Worm (Caenorhabditis elegans): Measurements from ENCODE around the gene arrd-2.
A peak's percentile ranks its signal among the peaks of the same experiment; 100 is the strongest.

arrd-2 gene

DNA sequence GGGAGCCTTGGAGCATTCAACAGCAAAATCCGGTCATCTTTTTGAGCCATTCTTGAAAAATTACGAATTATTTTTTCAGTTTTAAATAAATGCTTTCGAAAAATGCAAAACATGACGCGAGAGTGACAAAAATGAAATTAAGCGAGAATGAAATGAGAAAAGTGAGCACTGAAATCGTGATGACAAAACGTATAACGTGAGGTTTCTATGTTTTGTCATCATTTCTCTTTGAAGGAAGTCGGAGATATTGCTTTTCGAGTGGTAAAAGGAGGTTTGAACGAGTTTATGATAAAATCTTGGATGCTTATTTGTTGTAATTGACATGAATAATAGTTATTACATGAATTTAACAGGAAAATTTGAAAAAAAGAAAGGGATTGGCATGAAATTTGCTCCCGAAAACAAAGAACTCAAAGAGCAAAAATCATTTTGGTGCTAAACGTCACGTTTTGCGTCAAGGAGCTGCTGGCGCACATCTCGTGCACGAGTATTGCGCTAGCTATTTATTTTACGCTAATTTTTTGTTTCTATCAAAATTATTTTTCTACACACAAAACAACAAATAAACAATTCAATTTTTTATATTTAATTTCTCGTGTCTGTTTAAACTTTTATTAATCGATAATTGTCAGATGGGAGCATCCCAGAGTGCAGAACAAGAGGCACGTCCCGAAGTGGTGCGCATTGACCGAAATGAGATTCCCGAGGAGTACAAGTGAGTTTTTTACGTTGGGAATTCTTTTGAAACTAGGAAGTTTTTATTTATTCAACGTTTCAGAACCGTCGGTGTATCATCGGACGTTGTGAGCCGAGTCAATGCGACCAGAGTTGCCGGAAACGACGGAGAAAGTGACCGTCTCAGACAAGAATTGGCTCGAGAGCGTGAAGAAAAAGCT, 9.1 kb downstream of the arrd-2 start, which contains the start of the genes gss-1 and chch-3 (continued):
- TF ChIP-seq ztf-11 (tag; optimal IDR thresholded peaks at IDR 0.05) (no peak), nhr-12 (tag; optimal IDR thresholded peaks at IDR 0.05) (no peak), skn-1 (tag; optimal IDR thresholded peaks at IDR 0.05) (peak; percentile 68), pqm-1 (tag; optimal IDR thresholded peaks at IDR 0.05) (no peak), unc-130 (tag; optimal IDR thresholded peaks at IDR 0.05) (peak; percentile 39), lin-35 (GFP tag; optimal IDR thresholded peaks at IDR 0.05) (peak; percentile 75 to 81), C16A3.4 (tag; optimal IDR thresholded peaks at IDR 0.05) (peak; percentile 38), nhr-19 (GFP tag; conservative IDR thresholded peaks at IDR 0.05) (peak; percentile 77), fkh-8 (tag; optimal IDR thresholded peaks at IDR 0.05) (peak; percentile 42), Y116A8C.19 (tag; optimal IDR thresholded peaks at IDR 0.05; ENCODE audit: borderline replicate concordance) (no peak), snu-23 (GFP tag; optimal IDR thresholded peaks at IDR 0.05) (peak; percentile 74), irx-1 (tag; optimal IDR thresholded peaks at IDR 0.05) (no peak), hlh-4 (tag; optimal IDR thresholded peaks at IDR 0.05) (no peak), elt-3 (tag; optimal IDR thresholded peaks at IDR 0.05) (no peak), unc-86 (tag; optimal IDR thresholded peaks at IDR 0.05) (peak; percentile 21), ets-5 (GFP tag; IDR thresholded peaks at IDR 0.05) (no peak), mep-1 (tag; optimal IDR thresholded peaks at IDR 0.05) (peak; percentile 78), nhr-71 (tag; optimal IDR thresholded peaks at IDR 0.05) (peak; percentile 80), ceh-8 (GFP tag; optimal IDR thresholded peaks at IDR 0.05) (peak; percentile 24), swsn-7 (tag; optimal IDR thresholded peaks at IDR 0.05) (peak; percentile 66), zag-1 (tag; optimal IDR thresholded peaks at IDR 0.05) (no peak), xbp-1 (tag; optimal IDR thresholded peaks at IDR 0.05) (peak; percentile 65), grh-1 (GFP tag; IDR thresholded peaks at IDR 0.05) (peak; percentile 49; the same call in 1 of the 2 replicates), nhr-47 (tag; optimal IDR thresholded peaks at IDR 0.05) (peak; percentile 74), nhr-84 (tag; optimal IDR thresholded peaks at IDR 0.05) (no peak), dsc-1 (tag; optimal IDR thresholded peaks at IDR 0.05) (no peak), lin-14 (GFP tag; optimal IDR thresholded peaks at IDR 0.05) (peak; percentile 81), mdl-1 (tag; optimal IDR thresholded peaks at IDR 0.05) (peak in 1 of 2 experiments; percentile 63), C34B4.2 (tag; optimal IDR thresholded peaks at IDR 0.05) (no peak), isw-1 (GFP tag; IDR thresholded peaks at IDR 0.05) (peak; percentile 63), sptf-1 (tag; optimal IDR thresholded peaks at IDR 0.05) (no peak), sox-4 (tag; optimal IDR thresholded peaks at IDR 0.05) (no peak), mef-2 (tag; optimal IDR thresholded peaks at IDR 0.05) (no peak), C04F5.9 (tag; optimal IDR thresholded peaks at IDR 0.05) (peak; percentile 24)

DNA sequence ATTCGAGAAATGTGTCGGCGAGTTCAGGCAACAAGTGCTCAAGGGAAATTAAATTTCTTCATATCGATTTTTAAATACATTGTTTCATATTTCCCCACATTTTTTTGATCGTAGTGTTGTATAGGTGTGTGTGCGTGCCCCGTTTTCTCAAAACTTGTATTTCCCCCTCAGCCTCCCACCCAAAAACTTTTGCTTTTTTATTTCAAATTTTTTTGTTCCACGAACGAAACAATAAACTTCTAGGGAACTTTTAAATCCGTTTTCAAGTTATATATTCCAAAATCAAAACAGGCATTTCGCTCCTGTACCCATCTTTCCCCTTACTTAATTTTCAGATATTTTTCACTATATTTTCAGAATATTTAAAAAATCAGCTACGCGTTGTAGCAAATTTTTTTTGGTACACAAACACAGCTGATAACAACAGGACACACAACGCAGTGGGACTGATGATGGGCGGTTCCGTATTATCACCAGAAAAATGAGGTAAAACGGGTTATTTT, 10.5 kb downstream of the arrd-2 start, which contains the start of the genes M176.4 and M176.16:
Gene M176.4, plus strand, starts transcription at position 301 of the 503 bp plus-strand sequence.
Gene M176.16, plus strand, starts transcription at position 453 of the 503 bp plus-strand sequence.
- TF ChIP-seq nhr-76 (tag; optimal IDR thresholded peaks at IDR 0.05), result no peak
- no peak for TF ChIP-seq lin-14 (GFP tag; optimal IDR thresholded peaks at IDR 0.05)
- TF ChIP-seq swsn-7 (tag; optimal IDR thresholded peaks at IDR 0.05), result no peak
- no peak for TF ChIP-seq F16B12.6 (tag; optimal IDR thresholded peaks at IDR 0.05)
- TF ChIP-seq nhr-85 (tag), result peak; percentile 3
- no peak for TF ChIP-seq dsc-1 (tag; optimal IDR thresholded peaks at IDR 0.05)
- TF ChIP-seq efl-1 (optimal IDR thresholded peaks at IDR 0.05), result no peak
- TF ChIP-seq efl-1 (GFP tag; optimal IDR thresholded peaks at IDR 0.05 in 1 of 2), result peak in 1 of 2 experiments; percentile 52
- TF ChIP-seq nhr-237 (tag; optimal IDR thresholded peaks at IDR 0.05), result no peak
- no peak for TF ChIP-seq lin-13 (GFP tag; optimal IDR thresholded peaks at IDR 0.05)
- no peak for TF ChIP-seq aha-1 (tag; optimal IDR thresholded peaks at IDR 0.05)
- TF ChIP-seq tlp-1 (tag; optimal IDR thresholded peaks at IDR 0.05), result no peak
- TF ChIP-seq zip-4 (GFP tag; optimal IDR thresholded peaks at IDR 0.05), result no peak
